Fruit fly (Drosophila melanogaster) whole organism, pupa: ENCODE results near the gene Gs2.

ENCODE experiments used
- CG10348 ChIP-seq: fragments of 200-800 bp; sonication (Bioruptor generic); IDR thresholded peaks from 2 replicates; pipeline ENCODE4 v1.3.6; 2022; ENCODE audit warnings: missing biosample characterization, missing genetic modification characterization
- CG12605 ChIP-seq: fragments of 200-800 bp; sonication (Bioruptor generic); IDR thresholded peaks from 2 replicates; pipeline ENCODE4 v1.3.6; 2022; ENCODE audit warnings: missing biosample characterization, missing genetic modification characterization
- CG13204 ChIP-seq: fragments of 200-800 bp; sonication (Bioruptor generic); optimal IDR thresholded peaks from 2 replicates; lab custom pipeline; 2018; ENCODE audit warnings: missing biosample characterization, mild to moderate bottlenecking, missing genetic modification characterization, moderate library complexity
- CG14655 ChIP-seq: fragments of 200-800 bp; sonication (Bioruptor generic); optimal IDR thresholded peaks from 3 replicates; lab custom pipeline; 2017; ENCODE audit warnings: mild to moderate bottlenecking, missing biosample characterization, missing genetic modification reagents, missing genetic modification characterization
- CG15710 ChIP-seq: fragments of 200-800 bp; sonication (Bioruptor generic); optimal IDR thresholded peaks from 2 replicates; lab custom pipeline; 2018; ENCODE audit warnings: missing biosample characterization, mild to moderate bottlenecking, missing genetic modification characterization, moderate library complexity
- CG17806 ChIP-seq: fragments of 200-800 bp; sonication (Bioruptor generic); optimal IDR thresholded peaks from 2 replicates; lab custom pipeline; 2018; ENCODE audit warnings: missing biosample characterization, mild to moderate bottlenecking, missing genetic modification characterization, moderate library complexity
- CG32121 ChIP-seq: fragments of 200-800 bp; sonication (Bioruptor generic); IDR thresholded peaks from 2 replicates; pipeline ENCODE4 v1.3.6; 2022; ENCODE audit warnings: missing biosample characterization, missing genetic modification characterization
- CG34367 ChIP-seq: fragments of 200-800 bp; sonication (Bioruptor generic); optimal IDR thresholded peaks from 2 replicates; lab custom pipeline; 2018; ENCODE audit warnings: missing biosample characterization, mild to moderate bottlenecking, missing genetic modification characterization
- CG4496 ChIP-seq: fragments of 200-800 bp; sonication (Bioruptor generic); IDR thresholded peaks from 3 replicates; pipeline ENCODE4 v1.3.6; 2022; ENCODE audit warnings: missing biosample characterization, missing genetic modification characterization
- CG8159 ChIP-seq: fragments of 200-800 bp; sonication (Bioruptor generic); optimal IDR thresholded peaks from 3 replicates; lab custom pipeline; 2018; ENCODE audit warnings: missing biosample characterization, mild to moderate bottlenecking, missing genetic modification characterization, moderate library complexity
- CG8301 ChIP-seq: fragments of 200-800 bp; sonication (Bioruptor generic); optimal IDR thresholded peaks from 2 replicates; lab custom pipeline; 2018; ENCODE audit warnings: missing biosample characterization, mild to moderate bottlenecking, missing genetic modification characterization
- CG9948 ChIP-seq: fragments of 200-800 bp; sonication (Bioruptor generic); optimal IDR thresholded peaks from 2 replicates; lab custom pipeline; 2018; ENCODE audit warnings: missing biosample characterization, mild to moderate bottlenecking, missing genetic modification characterization, moderate library complexity
- D1 ChIP-seq: fragments of 200-800 bp; sonication (Bioruptor generic); optimal IDR thresholded peaks from 2 replicates; lab custom pipeline; 2018; ENCODE audit warnings: missing biosample characterization, mild to moderate bottlenecking, missing genetic modification characterization, moderate library complexity
- EcR ChIP-seq: fragments of 200-800 bp; sonication (Bioruptor generic); optimal IDR thresholded peaks from 3 replicates; lab custom pipeline; 2019; ENCODE audit warnings: missing biosample characterization, missing genetic modification characterization, mild to moderate bottlenecking, moderate library complexity, missing genetic modification reagents
- Ets98B ChIP-seq: fragments of 200-800 bp; sonication (Bioruptor generic); IDR thresholded peaks from 2 replicates; pipeline ENCODE4 v1.3.6; 2022; ENCODE audit warnings: missing biosample characterization, missing genetic modification characterization
- Pif1A ChIP-seq: fragments of 200-800 bp; sonication (Bioruptor generic); optimal IDR thresholded peaks from 3 replicates; lab custom pipeline; 2016; ENCODE audit warnings: missing biosample characterization, missing genetic modification characterization
- Pif1B ChIP-seq: fragments of 200-800 bp; sonication (Bioruptor generic); optimal IDR thresholded peaks from 3 replicates; lab custom pipeline; 2016; ENCODE audit warnings: missing biosample characterization, missing genetic modification characterization
- Snoo ChIP-seq: fragments of 200-800 bp; sonication (Bioruptor generic); optimal IDR thresholded peaks from 3 replicates; lab custom pipeline; 2017; ENCODE audit warnings: missing biosample characterization, mild to moderate bottlenecking, missing genetic modification characterization, inconsistent platforms
- fd96Ca ChIP-seq: fragments of 200-800 bp; sonication (Bioruptor generic); IDR thresholded peaks from 3 replicates; pipeline ENCODE4 v1.3.6; 2022; ENCODE audit warnings: missing biosample characterization, missing genetic modification characterization
- gl ChIP-seq: fragments of 200-800 bp; sonication (Bioruptor generic); optimal IDR thresholded peaks from 2 replicates; lab custom pipeline; 2018; ENCODE audit warnings: missing biosample characterization, mild to moderate bottlenecking, missing genetic modification characterization
- rn ChIP-seq: fragments of 200-800 bp; sonication (Bioruptor generic); IDR thresholded peaks from 2 replicates; pipeline ENCODE4 v1.3.6; 2022; ENCODE audit warnings: missing biosample characterization, missing genetic modification characterization

Gene Gs2

DNA sequence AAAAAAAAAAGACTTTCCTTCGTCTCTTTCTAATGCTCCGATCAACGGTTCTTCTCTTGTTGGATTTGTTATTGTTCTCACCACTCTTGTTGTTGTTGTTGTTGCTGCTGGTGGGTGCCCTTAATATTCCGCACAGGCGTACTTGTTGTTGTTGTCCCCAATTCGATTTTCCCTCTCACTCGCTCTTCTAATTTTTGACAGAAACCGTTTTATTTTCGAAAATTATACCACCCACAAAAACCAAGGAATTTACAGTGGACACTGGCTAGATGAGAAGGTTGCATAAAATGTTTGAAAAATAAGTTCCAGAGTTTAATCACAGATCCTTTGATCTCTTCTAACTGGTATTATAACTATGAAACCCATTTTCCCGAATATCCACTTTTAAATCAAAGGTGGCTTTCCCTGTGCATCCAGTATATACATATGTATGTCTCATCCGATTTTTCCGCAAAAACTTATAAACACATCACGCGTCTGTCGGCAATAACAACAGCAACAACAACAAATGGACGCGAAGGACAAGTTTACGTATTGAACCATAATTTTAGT lies 31.2 kb upstream of the Gs2 start:
- no peak for TF ChIP-seq CG4496 (GFP tag; lab: Robert Waterston, UW)
- TF ChIP-seq CG15710, result no peak
- TF ChIP-seq Pif1B (GFP tag; lab: Kevin White, UChicago), result no peak
- TF ChIP-seq CG14655 (GFP tag; lab: Kevin White, UChicago), result no peak
- TF ChIP-seq fd96Ca (GFP tag; lab: Robert Waterston, UW), result 0 out of 3 replicates have a peak, but pooled peaks have one; percentile 7
- no peak; the same call in 1 of the 2 replicates for TF ChIP-seq CG32121 (GFP tag; lab: Robert Waterston, UW)

DNA sequence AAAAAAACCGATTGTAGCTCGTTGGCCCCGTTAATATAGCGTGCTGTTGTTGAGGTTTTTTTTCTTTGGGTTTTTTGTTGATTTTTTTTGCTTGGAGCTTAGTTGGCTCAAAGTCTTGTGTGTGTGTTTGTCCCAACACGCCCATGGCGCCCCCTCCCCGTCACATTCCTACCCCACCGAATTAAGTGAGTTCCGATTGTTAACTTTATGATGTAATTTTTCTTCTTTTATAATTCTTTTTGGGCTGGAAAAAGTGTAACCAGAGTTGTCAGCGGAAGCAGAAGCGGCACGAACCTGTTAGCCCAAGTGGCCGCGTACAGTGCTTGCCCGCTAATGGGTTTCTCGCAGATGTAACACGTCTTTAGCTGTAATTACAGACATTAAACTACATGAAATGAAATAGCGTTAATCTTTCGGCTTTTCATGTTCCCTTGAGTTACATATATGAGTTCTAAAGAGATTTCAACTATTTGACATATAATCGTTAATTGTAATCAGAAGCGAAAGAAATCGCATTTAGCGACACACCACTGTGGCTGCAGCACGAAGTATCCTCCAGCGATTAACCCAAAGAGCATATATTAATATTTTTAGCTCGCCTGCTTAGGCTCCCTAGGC lies 29.5 kb upstream of the Gs2 start:
- TF ChIP-seq CG32121 (GFP tag; lab: Robert Waterston, UW) (peak; percentile 50; the same call in 1 of the 2 replicates), CG14655 (GFP tag; lab: Kevin White, UChicago) (no peak), CG4496 (GFP tag; lab: Robert Waterston, UW) (0 out of 3 replicates have a peak, but pooled peaks have one; percentile 11), CG34367 (tag; lab: Kevin White, UChicago) (no peak)

DNA sequence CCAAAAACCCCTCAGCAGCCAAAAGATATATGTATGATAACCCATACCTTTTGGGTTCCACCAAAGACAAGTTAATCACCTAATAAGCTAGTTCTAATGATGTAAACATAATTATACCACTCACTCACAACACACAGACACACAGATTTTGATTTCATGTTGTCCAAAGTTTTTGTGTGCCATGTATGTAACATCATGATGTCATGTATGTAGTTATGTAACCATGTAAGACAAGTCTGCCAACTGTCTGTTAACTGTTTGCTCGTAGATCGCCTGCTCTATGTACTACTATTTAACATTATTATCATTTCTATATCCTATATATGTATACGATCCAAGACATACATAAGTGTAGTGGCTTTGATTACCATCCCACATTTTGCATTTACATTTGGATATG lies 18.4 kb upstream of the Gs2 start:
- no peak for TF ChIP-seq CG32121 (GFP tag; lab: Robert Waterston, UW)
- TF ChIP-seq CG8159, result no peak
- no peak for TF ChIP-seq CG15710
- no peak for TF ChIP-seq Ets98B (GFP tag; lab: Robert Waterston, UW)
- no peak for TF ChIP-seq CG4496 (GFP tag; lab: Robert Waterston, UW)
- TF ChIP-seq Pif1A, result no peak
- no peak for TF ChIP-seq CG12605
- TF ChIP-seq CG9948 (tag; lab: Kevin White, UChicago), result no peak
- TF ChIP-seq CG17806, result no peak
- no peak for TF ChIP-seq CG13204 (GFP tag; lab: Kevin White, UChicago)
- no peak for TF ChIP-seq D1 (tag; lab: Kevin White, UChicago)
- no peak for TF ChIP-seq CG8301 (tag; lab: Kevin White, UChicago)
- TF ChIP-seq CG10348 (GFP tag; lab: Robert Waterston, UW), result no peak
- no peak for TF ChIP-seq CG14655 (GFP tag; lab: Kevin White, UChicago)
- no peak for TF ChIP-seq CG34367 (tag; lab: Kevin White, UChicago)
- no peak for TF ChIP-seq rn (GFP tag; lab: Robert Waterston, UW)
- no peak for TF ChIP-seq EcR
- TF ChIP-seq fd96Ca (GFP tag; lab: Robert Waterston, UW), result no peak
- no peak for TF ChIP-seq gl
- no peak for TF ChIP-seq Snoo

DNA sequence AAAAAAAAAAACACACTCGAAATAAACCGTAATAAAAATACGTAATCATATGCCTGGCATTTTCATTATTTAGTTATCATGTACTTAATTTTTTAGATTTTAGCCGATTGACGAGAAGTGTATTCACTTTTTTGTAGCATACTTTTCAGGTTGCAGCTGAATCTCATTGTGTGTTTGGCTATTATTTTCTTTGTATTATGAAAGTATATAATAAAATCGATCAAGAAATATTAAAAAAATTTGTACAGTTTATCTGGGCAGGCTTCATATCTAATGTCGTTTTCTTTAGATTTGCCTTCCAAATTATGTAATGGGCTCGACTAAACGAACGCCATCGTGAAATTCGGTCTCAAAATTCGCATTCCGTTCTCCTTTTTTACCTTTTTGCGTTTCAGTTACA lies 13.0 kb upstream of the Gs2 start, which contains the start of gene CG15196:
Gene CG15196 (plus strand): TSS at position 301 of the 400 bp plus-strand sequence.
- TF ChIP-seq CG34367 (tag; lab: Kevin White, UChicago) (no peak), EcR (no peak), gl (no peak), fd96Ca (GFP tag; lab: Robert Waterston, UW) (no peak), CG8301 (tag; lab: Kevin White, UChicago) (no peak), CG10348 (GFP tag; lab: Robert Waterston, UW) (no peak), CG9948 (tag; lab: Kevin White, UChicago) (no peak), Pif1B (GFP tag; lab: Kevin White, UChicago) (no peak), CG15710 (no peak), CG8159 (no peak), Snoo (no peak), D1 (tag; lab: Kevin White, UChicago) (no peak), CG12605 (no peak), Ets98B (GFP tag; lab: Robert Waterston, UW) (no peak), CG14655 (GFP tag; lab: Kevin White, UChicago) (no peak)

DNA sequence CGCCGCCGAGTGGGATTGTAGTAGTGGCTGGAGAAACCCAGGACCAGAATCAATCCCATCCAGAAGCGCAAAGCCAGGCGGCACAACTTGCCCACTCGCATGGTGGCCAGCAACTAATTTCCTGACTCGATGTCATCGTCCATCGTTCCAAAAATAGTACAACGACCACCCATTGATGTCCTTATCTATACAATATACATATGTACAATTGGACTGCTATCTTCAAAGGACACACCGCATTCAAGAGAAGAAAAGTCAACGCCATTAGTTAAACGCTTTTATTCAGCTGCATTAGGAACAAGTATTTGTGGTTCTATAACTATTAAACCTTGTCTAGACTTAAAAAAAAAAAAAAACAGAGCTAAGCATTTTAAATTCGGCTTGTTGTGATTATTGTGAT lies 9.5 kb upstream of the Gs2 start, which contains the start of gene Gr10b:
Gene Gr10b (minus strand): TSS at position 101 of the 400 bp plus-strand sequence.
- no peak for TF ChIP-seq CG9948 (tag; lab: Kevin White, UChicago)
- TF ChIP-seq Ets98B (GFP tag; lab: Robert Waterston, UW), result no peak
- no peak for TF ChIP-seq CG8301 (tag; lab: Kevin White, UChicago)
- no peak for TF ChIP-seq CG13204 (GFP tag; lab: Kevin White, UChicago)
- no peak for TF ChIP-seq Pif1A
- TF ChIP-seq rn (GFP tag; lab: Robert Waterston, UW), result no peak
- no peak for TF ChIP-seq EcR
- TF ChIP-seq CG4496 (GFP tag; lab: Robert Waterston, UW), result no peak
- TF ChIP-seq CG8159, result no peak
- no peak for TF ChIP-seq gl
- TF ChIP-seq D1 (tag; lab: Kevin White, UChicago), result no peak
- no peak for TF ChIP-seq CG34367 (tag; lab: Kevin White, UChicago)
- no peak for TF ChIP-seq CG14655 (GFP tag; lab: Kevin White, UChicago)
- no peak for TF ChIP-seq Pif1B (GFP tag; lab: Kevin White, UChicago)
- TF ChIP-seq CG10348 (GFP tag; lab: Robert Waterston, UW), result no peak

DNA sequence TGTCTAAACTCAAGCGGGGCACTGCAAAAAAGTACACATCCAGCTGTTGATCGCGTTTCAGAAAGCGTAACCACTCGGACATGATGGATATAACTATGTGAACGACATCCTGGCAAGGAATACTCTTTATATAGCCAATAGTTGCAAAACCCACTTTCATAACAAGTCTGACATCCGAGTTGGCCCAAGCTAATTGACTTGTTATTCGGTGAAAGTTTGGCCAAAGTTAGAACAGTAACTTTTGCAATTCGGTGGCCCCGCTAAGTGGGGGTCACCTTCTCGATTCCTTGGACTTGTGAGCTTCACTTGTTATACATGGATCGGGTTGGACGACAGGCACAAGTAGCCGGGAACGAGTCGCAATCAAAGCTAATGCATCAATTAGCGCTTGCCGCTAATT lies 5.3 kb upstream of the Gs2 start, which contains the start of the genes Gr10a and Or10a:
Gene Gr10a (minus strand): TSS at position 101 of the 400 bp plus-strand sequence.
Gene Or10a (minus strand): TSS at position 101 of the 400 bp plus-strand sequence.
- TF ChIP-seq CG8159, result no peak
- TF ChIP-seq CG15710, result no peak
- TF ChIP-seq CG32121 (GFP tag; lab: Robert Waterston, UW), result no peak
- no peak for TF ChIP-seq Ets98B (GFP tag; lab: Robert Waterston, UW)
- TF ChIP-seq fd96Ca (GFP tag; lab: Robert Waterston, UW), result no peak
- TF ChIP-seq CG8301 (tag; lab: Kevin White, UChicago), result no peak
- TF ChIP-seq CG13204 (GFP tag; lab: Kevin White, UChicago), result no peak
- no peak for TF ChIP-seq Snoo
- TF ChIP-seq CG34367 (tag; lab: Kevin White, UChicago), result no peak
- TF ChIP-seq CG14655 (GFP tag; lab: Kevin White, UChicago), result no peak
- TF ChIP-seq CG10348 (GFP tag; lab: Robert Waterston, UW), result no peak
- TF ChIP-seq CG17806, result no peak
- no peak for TF ChIP-seq CG12605
- no peak for TF ChIP-seq CG4496 (GFP tag; lab: Robert Waterston, UW)
- TF ChIP-seq gl, result no peak
- no peak for TF ChIP-seq Pif1B (GFP tag; lab: Kevin White, UChicago)
- no peak for TF ChIP-seq CG9948 (tag; lab: Kevin White, UChicago)
- no peak for TF ChIP-seq Pif1A
